Worm (Caenorhabditis elegans): ENCODE measurements around the gene F28A12.3.
A peak's percentile ranks its signal among the peaks of the same experiment; 100 is the strongest.

Gene F28A12.3

DNA sequence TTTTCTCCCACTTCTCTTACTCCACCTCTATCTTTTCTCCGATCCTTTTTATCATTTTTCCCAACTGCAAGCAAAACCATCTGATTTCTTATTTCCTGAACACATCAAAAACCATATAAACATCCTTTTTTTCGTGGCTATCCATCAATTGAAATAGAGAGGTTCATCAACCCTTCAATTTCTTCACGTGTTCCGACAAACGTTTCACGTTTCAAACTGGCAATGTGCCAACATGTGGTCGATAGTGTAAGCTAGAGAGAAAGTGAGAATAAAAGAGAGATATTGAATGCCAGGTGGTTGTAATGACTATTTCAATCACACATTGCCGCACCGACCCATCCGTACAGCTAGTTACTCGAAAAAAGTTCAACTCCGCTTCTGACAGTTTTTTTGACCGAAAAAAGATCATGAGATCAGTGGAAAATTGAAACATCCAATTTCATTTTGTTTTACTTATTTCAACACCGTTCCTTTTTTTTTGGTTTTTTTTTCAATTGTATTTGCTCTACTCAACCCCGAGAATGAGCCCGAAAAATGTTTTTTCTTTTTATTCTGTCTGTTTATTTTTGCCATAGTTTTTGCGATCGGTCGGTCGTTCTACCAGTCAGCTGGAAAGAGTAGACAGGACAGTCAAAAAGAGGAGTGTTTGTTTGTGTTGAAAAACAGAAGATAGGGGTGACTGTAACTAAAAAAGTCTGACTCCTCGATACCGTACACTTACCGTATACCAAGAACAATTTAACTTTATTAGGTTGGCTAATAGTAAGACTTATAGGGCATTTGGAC is 17.6 kb upstream of the F28A12.3 start:
- peak; percentile 81 for TF ChIP-seq F13H6.1 (tag; optimal IDR thresholded peaks at IDR 0.05)
- no peak for TF ChIP-seq lin-11 (tag; optimal IDR thresholded peaks at IDR 0.05)
- no peak for TF ChIP-seq crh-2 (tag; optimal IDR thresholded peaks at IDR 0.05)
- TF ChIP-seq aly-2 (tag; optimal IDR thresholded peaks at IDR 0.05), result no peak
- no peak for TF ChIP-seq elt-3 (tag; optimal IDR thresholded peaks at IDR 0.05)
- TF ChIP-seq unc-62 (GFP tag; optimal IDR thresholded peaks at IDR 0.05), result no peak
- TF ChIP-seq alr-1 (tag; optimal IDR thresholded peaks at IDR 0.05), result no peak
- no peak for TF ChIP-seq Y55F3AM.14 (GFP tag; optimal IDR thresholded peaks at IDR 0.05)
- no peak for TF ChIP-seq unc-55 (GFP tag; optimal IDR thresholded peaks at IDR 0.05)
- peak; percentile 70 for TF ChIP-seq sem-4 (tag; optimal IDR thresholded peaks at IDR 0.05)
- no peak for TF ChIP-seq peb-1 (tag; optimal IDR thresholded peaks at IDR 0.05)
- TF ChIP-seq nhr-23 (tag; optimal IDR thresholded peaks at IDR 0.05), result no peak
- TF ChIP-seq dmd-4 (tag; optimal IDR thresholded peaks at IDR 0.05), result no peak
- TF ChIP-seq nhr-11 (tag; optimal IDR thresholded peaks at IDR 0.05), result no peak
- no peak for TF ChIP-seq unc-39 (tag; optimal IDR thresholded peaks at IDR 0.05)
- TF ChIP-seq nhr-6 (tag; optimal IDR thresholded peaks at IDR 0.05), result peak; percentile 50
- no peak for TF ChIP-seq ztf-1 (GFP tag; conservative IDR thresholded peaks at IDR 0.05)
- no peak for TF ChIP-seq mab-5 (tag; optimal IDR thresholded peaks at IDR 0.05)
- no peak for TF ChIP-seq fos-1 (tag; optimal IDR thresholded peaks at IDR 0.05)
- no peak for TF ChIP-seq lin-39 (tag; optimal IDR thresholded peaks at IDR 0.05)
- TF ChIP-seq lsy-2 (tag; optimal IDR thresholded peaks at IDR 0.05), result peak in 1 of 2 experiments; percentile 48
- TF ChIP-seq nhr-129 (tag; optimal IDR thresholded peaks at IDR 0.05), result peak; percentile 68
- no peak for TF ChIP-seq nhr-10 (tag; optimal IDR thresholded peaks at IDR 0.05)
- TF ChIP-seq R02D3.7 (tag; optimal IDR thresholded peaks at IDR 0.05), result no peak
- no peak for TF ChIP-seq snpc-4 (tag; optimal IDR thresholded peaks at IDR 0.05)
- TF ChIP-seq sma-3 (GFP tag; optimal IDR thresholded peaks at IDR 0.05), result no peak
- TF ChIP-seq ZK546.5 (tag; optimal IDR thresholded peaks at IDR 0.05), result no peak
- no peak for TF ChIP-seq elt-1 (tag; optimal IDR thresholded peaks at IDR 0.05)
- TF ChIP-seq nhr-237 (tag; optimal IDR thresholded peaks at IDR 0.05), result no peak
- no peak for TF ChIP-seq nhr-21 (tag; optimal IDR thresholded peaks at IDR 0.05)
- no peak for TF ChIP-seq ama-1 (optimal IDR thresholded peaks at IDR 0.05)
- no peak for TF ChIP-seq ceh-82 (tag; optimal IDR thresholded peaks at IDR 0.05)
- TF ChIP-seq nhr-12 (tag; optimal IDR thresholded peaks at IDR 0.05), result no peak
- TF ChIP-seq mbf-1 (tag; optimal IDR thresholded peaks at IDR 0.05), result no peak
- TF ChIP-seq skn-1 (tag; optimal IDR thresholded peaks at IDR 0.05), result no peak
- TF ChIP-seq blmp-1 (tag; optimal IDR thresholded peaks at IDR 0.05; ENCODE audit: insufficient read depth), result peak; percentile 21
- no peak for TF ChIP-seq mdl-1 (tag; optimal IDR thresholded peaks at IDR 0.05)
- TF ChIP-seq ztf-4 (tag; optimal IDR thresholded peaks at IDR 0.05), result no peak
- peak; percentile 93 for TF ChIP-seq sma-9 (GFP tag; optimal IDR thresholded peaks at IDR 0.05)
- TF ChIP-seq sma-9 (tag; optimal IDR thresholded peaks at IDR 0.05), result no peak
- peak; percentile 23 for TF ChIP-seq nhr-25 (tag; optimal IDR thresholded peaks at IDR 0.05)
- peak; percentile 54 for TF ChIP-seq C34F6.9 (tag; optimal IDR thresholded peaks at IDR 0.05)
- no peak for TF ChIP-seq egl-27 (tag; optimal IDR thresholded peaks at IDR 0.05)
- TF ChIP-seq gmeb-1 (tag; optimal IDR thresholded peaks at IDR 0.05), result no peak
- no peak for TF ChIP-seq ztf-11 (tag; optimal IDR thresholded peaks at IDR 0.05)
- TF ChIP-seq lin-13 (GFP tag; optimal IDR thresholded peaks at IDR 0.05), result no peak
- no peak for TF ChIP-seq ceh-16 (tag; optimal IDR thresholded peaks at IDR 0.05)
- no peak for TF ChIP-seq nhr-77 (tag; optimal IDR thresholded peaks at IDR 0.05)
- TF ChIP-seq zag-1 (tag; optimal IDR thresholded peaks at IDR 0.05), result no peak
